Fruit fly (Drosophila melanogaster): ENCODE data around the gene CG5245.

Gene CG5245

dm6 chr3R:12429120-12429610 is at the start of gene CG5245, which contains the start of gene CG5641:
CG5245 (plus strand) TSS chr3R:12429560.
CG5641 (minus strand) TSS chr3R:12429282.
- TF ChIP-seq fd3F (GFP tag; optimal IDR thresholded peaks at IDR 0.05) (no peak), Taf1 (GFP tag; IDR thresholded peaks at IDR 0.05) (no peak), Ada2b (GFP tag; IDR thresholded peaks at IDR 0.05) (no peak), zfh1 (GFP tag; IDR thresholded peaks at IDR 0.05) (0 out of 3 replicates have a peak, but pooled peaks have one; percentile 10), Sin3A (optimal IDR thresholded peaks at IDR 0.05) (peak; percentile 34), BEAF-32 (GFP tag; optimal IDR thresholded peaks at IDR 0.05) (peak; percentile 30), hkb (optimal IDR thresholded peaks at IDR 0.05) (peak; percentile 26), hkb (GFP tag; IDR thresholded peaks at IDR 0.05) (no peak), nmo (GFP tag; optimal IDR thresholded peaks at IDR 0.05) (peak; percentile 20), CG4617 (GFP tag; optimal IDR thresholded peaks at IDR 0.05; ENCODE audit: borderline replicate concordance) (peak; percentile 51), MBD-R2 (GFP tag; IDR thresholded peaks at IDR 0.05) (peak; percentile 70), br (optimal IDR thresholded peaks at IDR 0.05) (no peak), pho (GFP tag; optimal IDR thresholded peaks at IDR 0.05) (no peak), YL-1 (GFP tag; optimal IDR thresholded peaks at IDR 0.05) (peak; percentile 23), CoRest (tag; optimal IDR thresholded peaks at IDR 0.05) (peak; percentile 12), E2f2 (GFP tag; IDR thresholded peaks at IDR 0.05) (peak; percentile 64), phol (tag; optimal IDR thresholded peaks at IDR 0.05) (peak; percentile 29), jing (GFP tag; optimal IDR thresholded peaks at IDR 0.05) (no peak), insv (GFP tag; optimal IDR thresholded peaks at IDR 0.05) (peak in 1 of 2 experiments; percentile 0), Stat92E (GFP tag; optimal IDR thresholded peaks at IDR 0.05) (peak in 1 of 3 experiments; percentile 5), Fer1 (GFP tag; optimal IDR thresholded peaks at IDR 0.05) (no peak), CG17568 (GFP tag; optimal IDR thresholded peaks at IDR 0.05) (no peak), gsb (GFP tag; IDR thresholded peaks at IDR 0.05) (no peak), stwl (tag; optimal IDR thresholded peaks at IDR 0.05) (peak; percentile 40), gcm2 (GFP tag; optimal IDR thresholded peaks at IDR 0.05) (no peak), CG1603 (tag; optimal IDR thresholded peaks at IDR 0.05) (peak; percentile 11), CG15514 (GFP tag; optimal IDR thresholded peaks at IDR 0.05) (peak; percentile 57), CG6813 (GFP tag; optimal IDR thresholded peaks at IDR 0.05) (no peak), aop (GFP tag; IDR thresholded peaks at IDR 0.05) (no peak), Ravus (GFP tag; IDR thresholded peaks at IDR 0.05) (no peak), Blimp-1 (GFP tag; optimal IDR thresholded peaks at IDR 0.05) (no peak), Myb (GFP tag; optimal IDR thresholded peaks at IDR 0.05) (peak; percentile 31), Usf (GFP tag; optimal IDR thresholded peaks at IDR 0.05) (no peak), CG14710 (tag; optimal IDR thresholded peaks at IDR 0.05) (peak; percentile 27), gfzf (GFP tag; optimal IDR thresholded peaks at IDR 0.05) (peak; percentile 85), CG9797 (GFP tag; optimal IDR thresholded peaks at IDR 0.05) (peak; percentile 69), row (GFP tag; IDR thresholded peaks at IDR 0.05) (peak; percentile 40; the same call in 2 of the 3 replicates), slbo (GFP tag; IDR thresholded peaks at IDR 0.05) (no peak), pfk (GFP tag; optimal IDR thresholded peaks at IDR 0.05) (no peak), jumu (GFP tag; optimal IDR thresholded peaks at IDR 0.05) (no peak), Optix (GFP tag; IDR thresholded peaks at IDR 0.05) (no peak), chif (GFP tag; optimal IDR thresholded peaks at IDR 0.05) (no peak), nerfin-1 (tag; optimal IDR thresholded peaks at IDR 0.05) (peak; percentile 58), sens (GFP tag) (peak; percentile 34), CG30020 (tag; optimal IDR thresholded peaks at IDR 0.05) (peak; percentile 15), CG34224 (GFP tag; IDR thresholded peaks at IDR 0.05; ENCODE audit: partially characterized antibody) (no peak), MESR4 (GFP tag; optimal IDR thresholded peaks at IDR 0.05) (peak; percentile 47), CG18764 (GFP tag; optimal IDR thresholded peaks at IDR 0.05) (no peak), CG3847 (GFP tag; IDR thresholded peaks at IDR 0.05) (no peak), Dp (GFP tag; optimal IDR thresholded peaks at IDR 0.05) (peak; percentile 60), CG10979 (tag; optimal IDR thresholded peaks at IDR 0.05) (no peak)

All from whole organism, embryonic.